Fruit fly (Drosophila melanogaster) whole organism, embryonic: ENCODE measurements around the gene CG7627.

Experiments
- CG15011 ChIP-seq: fragments of 200-800 bp; sonication (Bioruptor generic); optimal IDR thresholded peaks from 3 replicates; lab custom pipeline; 2018; ENCODE audit warnings: missing biosample characterization, mild to moderate bottlenecking, missing genetic modification characterization
- CG16813 ChIP-seq: fragments of 200-800 bp; sonication (Bioruptor generic); IDR thresholded peaks from 3 replicates; pipeline ENCODE4 v1.3.6; 2022; ENCODE audit warnings: missing biosample characterization, missing genetic modification characterization; ENCODE audit not compliant: partially characterized antibody
- Mad ChIP-seq: fragments of 200-800 bp; sonication (Bioruptor generic); optimal IDR thresholded peaks from 2 replicates; lab custom pipeline; 2016; ENCODE audit warnings: missing biosample characterization, missing genetic modification characterization
- kay ChIP-seq: fragments of 200-800 bp; sonication (Bioruptor generic); optimal IDR thresholded peaks from 2 replicates; lab custom pipeline; 2016; ENCODE audit warnings: missing biosample characterization, missing genetic modification characterization
- usp ChIP-seq: fragments of >200 bp; optimal IDR thresholded peaks from 2 replicates; lab custom pipeline; 2017; ENCODE audit warnings: missing biosample characterization, missing genetic modification characterization

DNA sequence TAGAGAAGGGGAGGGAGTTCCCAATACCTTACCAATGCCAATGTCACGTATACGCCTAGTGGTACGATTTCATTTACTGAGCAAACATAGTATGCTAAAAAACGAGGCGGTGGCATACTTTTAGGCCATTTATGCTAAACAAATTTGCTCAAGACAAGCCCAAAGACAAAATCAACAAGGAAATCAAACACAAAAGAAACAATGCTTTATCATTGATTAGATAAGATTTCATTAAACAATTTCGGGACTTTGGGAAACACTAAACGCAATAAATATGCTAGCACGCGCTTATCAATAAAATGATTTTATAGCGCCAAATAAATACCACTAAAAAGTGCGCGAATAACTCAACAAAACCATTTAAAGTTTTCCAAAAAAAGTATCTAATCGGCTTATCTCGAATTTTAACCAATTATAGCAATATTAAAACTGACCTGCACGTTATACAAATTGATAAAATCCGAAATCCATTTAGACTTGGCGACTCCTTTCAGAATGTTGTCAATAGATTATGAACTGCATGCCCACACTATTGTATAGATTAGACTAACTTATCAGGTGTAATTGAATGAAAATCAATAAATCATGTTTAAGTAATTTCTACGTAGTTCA lies 11.6 kb downstream of the CG7627 start:
- TF ChIP-seq Mad (GFP tag; lab: Kevin White, UChicago) (no peak), CG15011 (GFP tag; lab: Kevin White, UChicago) (peak; percentile 47), kay (GFP tag; lab: Kevin White, UChicago) (no peak), usp (GFP tag; lab: Kevin White, UChicago) (no peak), CG16813 (GFP tag; lab: Robert Waterston, UW) (no peak)
